Worm (Caenorhabditis elegans) whole organism, L2 larva: ENCODE results near the gene C34F6.11.

Experiments used
- C34F6.9 ChIP-seq: fragments of 150-350 bp; optimal IDR thresholded peaks from 2 replicates; lab custom pipeline; 2014; ENCODE audit warnings: missing biosample characterization, missing genetic modification characterization
- F13H6.1 ChIP-seq: sonication (generic microtip); optimal IDR thresholded peaks from 2 replicates; lab custom pipeline; 2016; ENCODE audit warnings: missing genetic modification characterization, missing compliant biosample characterization
- R02D3.7 ChIP-seq: fragments of 150-350 bp; optimal IDR thresholded peaks from 2 replicates; lab custom pipeline; 2014; ENCODE audit warnings: missing biosample characterization, missing genetic modification characterization
- Y55F3AM.14 ChIP-seq: fragments of 200-800 bp; sonication (Bioruptor generic); optimal IDR thresholded peaks from 2 replicates; lab custom pipeline; 2018; ENCODE audit warnings: mild to moderate bottlenecking, missing genetic modification characterization, missing compliant biosample characterization
- ZK546.5 ChIP-seq: sonication (generic microtip); optimal IDR thresholded peaks from 2 replicates; lab custom pipeline; 2017; ENCODE audit warnings: missing biosample characterization, missing genetic modification characterization
- alr-1 ChIP-seq: fragments of 150-350 bp; optimal IDR thresholded peaks from 2 replicates; lab custom pipeline; 2014; ENCODE audit warnings: missing biosample characterization, missing genetic modification characterization
- aly-2 ChIP-seq: fragments of 150-350 bp; optimal IDR thresholded peaks from 2 replicates; lab custom pipeline; 2014; ENCODE audit warnings: missing biosample characterization, missing genetic modification characterization
- ama-1 ChIP-seq: fragments of 150-350 bp; optimal IDR thresholded peaks from 2 replicates; lab custom pipeline; 2018; ENCODE audit warnings: inconsistent platforms
- blmp-1 ChIP-seq: sonication (generic microtip); optimal IDR thresholded peaks from 2 replicates; lab custom pipeline; 2017; ENCODE audit warnings: missing genetic modification characterization, mild to moderate bottlenecking, missing compliant biosample characterization, antibody characterized with exemption, moderate library complexity; ENCODE audit not compliant: insufficient read depth
- ceh-16 ChIP-seq: fragments of 150-350 bp; optimal IDR thresholded peaks from 2 replicates; lab custom pipeline; 2014; ENCODE audit warnings: missing biosample characterization, missing genetic modification characterization
- ceh-82 ChIP-seq: fragments of 150-350 bp; optimal IDR thresholded peaks from 2 replicates; lab custom pipeline; 2014; ENCODE audit warnings: missing biosample characterization, missing genetic modification characterization
- crh-2 ChIP-seq: sonication (generic microtip); optimal IDR thresholded peaks from 2 replicates; lab custom pipeline; 2017; ENCODE audit warnings: missing biosample characterization, missing genetic modification characterization
- dmd-4 ChIP-seq: sonication (generic microtip); optimal IDR thresholded peaks from 2 replicates; lab custom pipeline; 2017; ENCODE audit warnings: missing biosample characterization, missing genetic modification characterization
- egl-27 ChIP-seq: sonication (generic microtip); optimal IDR thresholded peaks from 3 replicates; lab custom pipeline; 2017; ENCODE audit warnings: missing biosample characterization, missing genetic modification reagents, missing genetic modification characterization
- elt-1 ChIP-seq: fragments of 150-350 bp; optimal IDR thresholded peaks from 2 replicates; lab custom pipeline; 2014; ENCODE audit warnings: missing biosample characterization, missing genetic modification characterization
- elt-3 ChIP-seq: sonication (generic microtip); optimal IDR thresholded peaks from 2 replicates; lab custom pipeline; 2017; ENCODE audit warnings: missing biosample characterization, missing genetic modification characterization
- fos-1 ChIP-seq: fragments of 150-350 bp; optimal IDR thresholded peaks from 2 replicates; lab custom pipeline; 2014; ENCODE audit warnings: missing biosample characterization, missing genetic modification characterization
- gmeb-1 ChIP-seq: fragments of 150-350 bp; optimal IDR thresholded peaks from 2 replicates; lab custom pipeline; 2014; ENCODE audit warnings: missing biosample characterization, missing genetic modification characterization
- lin-11 ChIP-seq: fragments of 150-350 bp; sonication (generic microtip); optimal IDR thresholded peaks from 2 replicates; lab custom pipeline; 2014; ENCODE audit warnings: missing biosample characterization, missing genetic modification characterization, inconsistent platforms, mixed read lengths
- lin-13 ChIP-seq: fragments of 150-350 bp; optimal IDR thresholded peaks from 2 replicates; lab custom pipeline; 2014; ENCODE audit warnings: missing biosample characterization, missing genetic modification reagents, missing genetic modification characterization
- lin-39 ChIP-seq: fragments of 150-350 bp; optimal IDR thresholded peaks from 2 replicates; lab custom pipeline; 2014; ENCODE audit warnings: missing biosample characterization, missing genetic modification reagents, missing genetic modification characterization
- lsy-2 ChIP-seq, 2 experiments: fragments of 150-350 bp in 1 of 2; sonication (generic microtip) in 1 of 2; optimal IDR thresholded peaks; 2 replicates each; lab custom pipeline; 2014 to 2017; ENCODE audit warnings: missing biosample characterization in 2 of 2, missing genetic modification characterization in 2 of 2
- mab-5 ChIP-seq: fragments of 150-350 bp; optimal IDR thresholded peaks from 2 replicates; lab custom pipeline; 2014; ENCODE audit warnings: missing biosample characterization, missing genetic modification characterization
- mbf-1 ChIP-seq: sonication (generic microtip); optimal IDR thresholded peaks from 2 replicates; lab custom pipeline; 2017; ENCODE audit warnings: missing biosample characterization, missing genetic modification characterization
- mdl-1 ChIP-seq, 2 experiments: fragments of 150-350 bp in 1 of 2; sonication (generic microtip) in 1 of 2; optimal IDR thresholded peaks; 2 replicates each; lab custom pipeline; 2017; ENCODE audit warnings: missing biosample characterization in 2 of 2, missing genetic modification characterization in 2 of 2
- nhr-10 ChIP-seq: sonication (generic microtip); optimal IDR thresholded peaks from 2 replicates; lab custom pipeline; 2017; ENCODE audit warnings: missing biosample characterization, missing genetic modification characterization
- nhr-11 ChIP-seq: fragments of 150-350 bp; optimal IDR thresholded peaks from 2 replicates; lab custom pipeline; 2014; ENCODE audit warnings: missing biosample characterization, missing genetic modification characterization
- nhr-12 ChIP-seq: fragments of 150-350 bp; optimal IDR thresholded peaks from 2 replicates; lab custom pipeline; 2014; ENCODE audit warnings: missing biosample characterization, missing genetic modification characterization
- nhr-129 ChIP-seq: fragments of 150-350 bp; optimal IDR thresholded peaks from 2 replicates; lab custom pipeline; 2014; ENCODE audit warnings: missing biosample characterization, missing genetic modification characterization
- nhr-21 ChIP-seq: fragments of 150-350 bp; optimal IDR thresholded peaks from 2 replicates; lab custom pipeline; 2014; ENCODE audit warnings: missing biosample characterization, missing genetic modification characterization
- nhr-23 ChIP-seq: fragments of 150-350 bp; optimal IDR thresholded peaks from 2 replicates; lab custom pipeline; 2014; ENCODE audit warnings: missing biosample characterization, missing genetic modification reagents, missing genetic modification characterization
- nhr-237 ChIP-seq: fragments of 150-350 bp; optimal IDR thresholded peaks from 2 replicates; lab custom pipeline; 2014; ENCODE audit warnings: missing biosample characterization, missing genetic modification characterization
- nhr-25 ChIP-seq: fragments of 150-350 bp; sonication (generic microtip); optimal IDR thresholded peaks from 3 replicates; lab custom pipeline; 2014; ENCODE audit warnings: missing biosample characterization, missing genetic modification characterization
- nhr-6 ChIP-seq: fragments of 150-350 bp; optimal IDR thresholded peaks from 2 replicates; lab custom pipeline; 2014; ENCODE audit warnings: missing biosample characterization, missing genetic modification characterization
- nhr-77 ChIP-seq: fragments of 150-350 bp; optimal IDR thresholded peaks from 2 replicates; lab custom pipeline; 2014; ENCODE audit warnings: missing biosample characterization, missing genetic modification characterization
- peb-1 ChIP-seq: fragments of 150-350 bp; optimal IDR thresholded peaks from 2 replicates; lab custom pipeline; 2014; ENCODE audit warnings: missing biosample characterization, missing genetic modification characterization
- sem-4 ChIP-seq: fragments of 150-350 bp; optimal IDR thresholded peaks from 2 replicates; lab custom pipeline; 2014; ENCODE audit warnings: missing biosample characterization, missing genetic modification reagents, missing genetic modification characterization
- skn-1 ChIP-seq: sonication (generic microtip); optimal IDR thresholded peaks from 2 replicates; lab custom pipeline; 2017; ENCODE audit warnings: missing biosample characterization, missing genetic modification characterization
- sma-3 ChIP-seq: sonication (generic microtip); optimal IDR thresholded peaks from 2 replicates; lab custom pipeline; 2016; ENCODE audit warnings: missing genetic modification reagents, missing genetic modification characterization, missing compliant biosample characterization
- sma-9 ChIP-seq, 2 experiments: fragments of 150-350 bp in 1 of 2; sonication (generic microtip) in 1 of 2; optimal IDR thresholded peaks; 2 replicates each; lab custom pipeline; 2014 to 2016; ENCODE audit warnings: missing genetic modification characterization in 2 of 2, mild to moderate bottlenecking in 1 of 2, missing biosample characterization in 1 of 2, missing compliant biosample characterization in 1 of 2, missing genetic modification reagents in 1 of 2, moderate library complexity in 1 of 2
- snpc-4 ChIP-seq: fragments of 150-350 bp; optimal IDR thresholded peaks from 2 replicates; lab custom pipeline; 2014; ENCODE audit warnings: missing biosample characterization, missing genetic modification characterization
- unc-39 ChIP-seq: fragments of 150-350 bp; optimal IDR thresholded peaks from 2 replicates; lab custom pipeline; 2014; ENCODE audit warnings: missing biosample characterization, missing genetic modification characterization
- unc-55 ChIP-seq: fragments of 150-350 bp; sonication (generic microtip); optimal IDR thresholded peaks from 3 replicates; lab custom pipeline; 2014; ENCODE audit warnings: missing biosample characterization, missing genetic modification reagents, missing genetic modification characterization
- unc-62 ChIP-seq: fragments of 150-350 bp; optimal IDR thresholded peaks from 2 replicates; lab custom pipeline; 2014; ENCODE audit warnings: missing biosample characterization, missing genetic modification reagents, missing genetic modification characterization
- zag-1 ChIP-seq: fragments of 150-350 bp; optimal IDR thresholded peaks from 2 replicates; lab custom pipeline; 2014; ENCODE audit warnings: missing biosample characterization, missing genetic modification characterization
- ztf-1 ChIP-seq: fragments of 200-800 bp; sonication (Bioruptor generic); conservative IDR thresholded peaks from 2 replicates; pipeline ENCODE4 v1.3.6; 2022; ENCODE audit warnings: missing genetic modification characterization, missing compliant biosample characterization
- ztf-11 ChIP-seq: sonication (generic microtip); optimal IDR thresholded peaks from 2 replicates; lab custom pipeline; 2017; ENCODE audit warnings: missing biosample characterization, missing genetic modification characterization
- ztf-4 ChIP-seq: fragments of 150-350 bp; optimal IDR thresholded peaks from 2 replicates; lab custom pipeline; 2014; ENCODE audit warnings: missing biosample characterization, missing genetic modification characterization

Gene C34F6.11

ce11 chrX:11203773-11204172 is at the start of gene C34F6.11:
TSS of gene C34F6.11 (minus strand) at chrX:11203932.
- TF ChIP-seq ama-1: no peak
- TF ChIP-seq fos-1: peak; percentile 39
- peak; percentile 23 for TF ChIP-seq crh-2 (tag; lab: Kevin White, UChicago)
- no peak for TF ChIP-seq sma-9 (GFP tag; optimal IDR thresholded peaks at IDR 0.05; lab: Kevin White, UChicago)
- no peak for TF ChIP-seq sma-9 (tag; optimal IDR thresholded peaks at IDR 0.05; lab: Kevin White, UChicago)
- TF ChIP-seq mdl-1 (tag; optimal IDR thresholded peaks at IDR 0.05; lab: Kevin White, UChicago): no peak
- no peak for TF ChIP-seq unc-39 (tag; lab: Kevin White, UChicago)

ce11 chrX:11252429-11252828 is 48.7 kb upstream of the C34F6.11 start:
- TF ChIP-seq ceh-16 (tag; lab: Kevin White, UChicago) (no peak), ZK546.5 (no peak), nhr-21 (tag; lab: Kevin White, UChicago) (peak; percentile 62), ceh-82 (tag; lab: Kevin White, UChicago) (no peak), F13H6.1 (peak; percentile 58), crh-2 (tag; lab: Kevin White, UChicago) (peak; percentile 47), nhr-23 (tag; lab: Kevin White, UChicago) (no peak), lin-13 (GFP tag; lab: Kevin White, UChicago) (peak; percentile 45), skn-1 (tag; lab: Kevin White, UChicago) (no peak), gmeb-1 (tag; lab: Kevin White, UChicago) (peak; percentile 45), unc-55 (peak; percentile 46), egl-27 (no peak), lin-11 (tag; lab: Kevin White, UChicago) (no peak), nhr-25 (no peak), ama-1 (no peak), lin-39 (tag; lab: Kevin White, UChicago) (no peak), zag-1 (tag; lab: Kevin White, UChicago) (no peak), fos-1 (peak; percentile 21), dmd-4 (no peak), ztf-1 (GFP tag; lab: Robert Waterston, UW) (no peak), nhr-12 (tag; lab: Kevin White, UChicago) (no peak), blmp-1 (tag; lab: Kevin White, UChicago) (no peak), nhr-10 (no peak), peb-1 (tag; lab: Kevin White, UChicago) (no peak), mab-5 (tag; lab: Kevin White, UChicago) (no peak), lsy-2 (tag; optimal IDR thresholded peaks at IDR 0.05; lab: Kevin White, UChicago) (peak; percentile 0 to 37), snpc-4 (tag; lab: Kevin White, UChicago) (no peak), unc-39 (tag; lab: Kevin White, UChicago) (no peak), nhr-129 (tag; lab: Kevin White, UChicago) (peak; percentile 47), R02D3.7 (tag; lab: Kevin White, UChicago) (no peak), elt-3 (tag; lab: Kevin White, UChicago) (no peak), sma-9 (GFP tag; optimal IDR thresholded peaks at IDR 0.05; lab: Kevin White, UChicago) (peak; percentile 56), sma-9 (tag; optimal IDR thresholded peaks at IDR 0.05; lab: Kevin White, UChicago) (no peak), ztf-11 (tag; lab: Kevin White, UChicago) (no peak), nhr-237 (tag; lab: Kevin White, UChicago) (no peak), nhr-6 (tag; lab: Kevin White, UChicago) (no peak), elt-1 (tag; lab: Kevin White, UChicago) (no peak), mbf-1 (tag; lab: Kevin White, UChicago) (no peak), nhr-11 (tag; lab: Kevin White, UChicago) (no peak), C34F6.9 (tag; lab: Kevin White, UChicago) (peak; percentile 50), Y55F3AM.14 (GFP tag; lab: Kevin White, UChicago) (no peak), unc-62 (no peak), aly-2 (tag; lab: Kevin White, UChicago) (no peak), nhr-77 (tag; lab: Kevin White, UChicago) (no peak), sma-3 (GFP tag; lab: Kevin White, UChicago) (peak; percentile 44), mdl-1 (tag; optimal IDR thresholded peaks at IDR 0.05; lab: Kevin White, UChicago) (no peak), ztf-4 (tag; lab: Kevin White, UChicago) (no peak), sem-4 (tag; lab: Kevin White, UChicago) (no peak), alr-1 (tag; lab: Kevin White, UChicago) (no peak)
